Worm (Caenorhabditis elegans): Measurements from ENCODE around the gene gcs-1.

- TF ChIP-seq aly-2 (tag; optimal IDR thresholded peaks at IDR 0.05) (no peak), ztf-11 (tag; optimal IDR thresholded peaks at IDR 0.05) (no peak), nhr-77 (tag; optimal IDR thresholded peaks at IDR 0.05) (no peak), unc-39 (tag; optimal IDR thresholded peaks at IDR 0.05) (no peak), elt-3 (tag; optimal IDR thresholded peaks at IDR 0.05) (no peak), lin-11 (tag; optimal IDR thresholded peaks at IDR 0.05) (no peak), nhr-23 (tag; optimal IDR thresholded peaks at IDR 0.05) (no peak), fos-1 (tag; optimal IDR thresholded peaks at IDR 0.05) (no peak), nhr-6 (tag; optimal IDR thresholded peaks at IDR 0.05) (no peak), nhr-237 (tag; optimal IDR thresholded peaks at IDR 0.05) (no peak), nhr-10 (tag; optimal IDR thresholded peaks at IDR 0.05) (no peak), sem-4 (tag; optimal IDR thresholded peaks at IDR 0.05) (no peak), ama-1 (optimal IDR thresholded peaks at IDR 0.05) (no peak)
Measured at ce11 chrII:8989444-8989843, 48.7 kb downstream of the gcs-1 start, which contains the start of gene C18E9.9.
